Worm (Caenorhabditis elegans) whole organism, mixed stage, embryonic: ENCODE data around the gene sur-5.

ENCODE experiments used
- M03D4.4 ChIP-seq: sonication (generic microtip); optimal IDR thresholded peaks from 2 replicates; lab custom pipeline; 2017; ENCODE audit warnings: mild to moderate bottlenecking, missing genetic modification characterization, missing compliant biosample characterization
- bed-3 ChIP-seq: fragments of 200-800 bp; sonication (Bioruptor generic); optimal IDR thresholded peaks from 3 replicates; lab custom pipeline; 2018; ENCODE audit warnings: mild to moderate bottlenecking, missing genetic modification characterization, moderate library complexity, missing compliant biosample characterization
- blmp-1 ChIP-seq: fragments of 150-350 bp; optimal IDR thresholded peaks from 2 replicates; lab custom pipeline; 2014; ENCODE audit warnings: missing biosample characterization, missing genetic modification characterization
- ceh-39 ChIP-seq: fragments of 150-350 bp; optimal IDR thresholded peaks from 2 replicates; lab custom pipeline; 2014; ENCODE audit warnings: missing biosample characterization, missing genetic modification characterization
- ceh-43 ChIP-seq: fragments of 200-800 bp; sonication (Bioruptor generic); optimal IDR thresholded peaks from 2 replicates; lab custom pipeline; 2018; ENCODE audit warnings: mild to moderate bottlenecking, missing genetic modification characterization, moderate library complexity, missing compliant biosample characterization
- ceh-83 ChIP-seq: fragments of 200-800 bp; sonication (Bioruptor generic); optimal IDR thresholded peaks from 2 replicates; lab custom pipeline; 2018; ENCODE audit warnings: mild to moderate bottlenecking, missing genetic modification characterization, missing compliant biosample characterization
- ces-1 ChIP-seq: fragments of 150-350 bp; optimal IDR thresholded peaks from 2 replicates; lab custom pipeline; 2014; ENCODE audit warnings: missing biosample characterization, missing genetic modification reagents, missing genetic modification characterization
- cnd-1 ChIP-seq: fragments of 200-800 bp; sonication (Bioruptor generic); optimal IDR thresholded peaks from 2 replicates; lab custom pipeline; 2018; ENCODE audit warnings: mild to moderate bottlenecking, missing genetic modification characterization, missing compliant biosample characterization
- elt-1 ChIP-seq: sonication (generic microtip); optimal IDR thresholded peaks from 2 replicates; lab custom pipeline; 2017; ENCODE audit warnings: missing genetic modification characterization, mild to moderate bottlenecking, missing compliant biosample characterization, antibody characterized with exemption, moderate library complexity, borderline replicate concordance; ENCODE audit not compliant: insufficient read depth
- elt-3 ChIP-seq: fragments of 150-350 bp; optimal IDR thresholded peaks from 2 replicates; lab custom pipeline; 2014; ENCODE audit warnings: missing biosample characterization, missing genetic modification characterization
- ham-2 ChIP-seq: fragments of 200-800 bp; sonication (Bioruptor generic); optimal IDR thresholded peaks from 2 replicates; lab custom pipeline; 2018; ENCODE audit warnings: mild to moderate bottlenecking, missing genetic modification characterization, missing compliant biosample characterization
- hlh-1 ChIP-seq: fragments of 150-350 bp; optimal IDR thresholded peaks from 2 replicates; lab custom pipeline; 2014; ENCODE audit warnings: missing biosample characterization, missing genetic modification reagents, missing genetic modification characterization
- lin-13 ChIP-seq: fragments of 150-350 bp; optimal IDR thresholded peaks from 2 replicates; lab custom pipeline; 2014; ENCODE audit warnings: missing biosample characterization, missing genetic modification characterization
- lin-32 ChIP-seq: fragments of 200-800 bp; sonication (Bioruptor generic); optimal IDR thresholded peaks from 2 replicates; lab custom pipeline; 2018; ENCODE audit warnings: mild to moderate bottlenecking, missing genetic modification characterization, missing compliant biosample characterization
- lsy-2 ChIP-seq: fragments of 150-350 bp; optimal IDR thresholded peaks from 2 replicates; lab custom pipeline; 2014; ENCODE audit warnings: missing biosample characterization, missing genetic modification characterization
- mab-5 ChIP-seq: fragments of 150-350 bp; optimal IDR thresholded peaks from 2 replicates; lab custom pipeline; 2014; ENCODE audit warnings: missing biosample characterization, missing genetic modification characterization
- mep-1 ChIP-seq: fragments of 150-350 bp; optimal IDR thresholded peaks from 2 replicates; lab custom pipeline; 2017; ENCODE audit warnings: missing biosample characterization, missing genetic modification reagents, missing genetic modification characterization, inconsistent platforms
- mls-2 ChIP-seq: sonication (generic microtip); optimal IDR thresholded peaks from 2 replicates; lab custom pipeline; 2016; ENCODE audit warnings: mild to moderate bottlenecking, missing genetic modification characterization, moderate library complexity, missing compliant biosample characterization
- nhr-12 ChIP-seq: fragments of 150-350 bp; optimal IDR thresholded peaks from 2 replicates; lab custom pipeline; 2014; ENCODE audit warnings: missing biosample characterization, missing genetic modification characterization
- nhr-2 ChIP-seq: fragments of 150-350 bp; optimal IDR thresholded peaks from 2 replicates; lab custom pipeline; 2014; ENCODE audit warnings: missing biosample characterization, missing genetic modification characterization
- nhr-237 ChIP-seq: fragments of 150-350 bp; optimal IDR thresholded peaks from 2 replicates; lab custom pipeline; 2014; ENCODE audit warnings: missing biosample characterization, missing genetic modification characterization
- nhr-28 ChIP-seq: fragments of 150-350 bp; optimal IDR thresholded peaks from 2 replicates; lab custom pipeline; 2014; ENCODE audit warnings: missing biosample characterization, missing genetic modification characterization
- nhr-76 ChIP-seq: sonication (generic microtip); optimal IDR thresholded peaks from 2 replicates; lab custom pipeline; 2017; ENCODE audit warnings: missing biosample characterization, missing genetic modification characterization
- pha-4 ChIP-seq: fragments of 150-350 bp; optimal IDR thresholded peaks from 2 replicates; lab custom pipeline; 2018; ENCODE audit warnings: missing biosample characterization, missing genetic modification reagents, missing genetic modification characterization
- sem-2 ChIP-seq: fragments of 200-800 bp; sonication (Bioruptor generic); optimal IDR thresholded peaks from 2 replicates; lab custom pipeline; 2018; ENCODE audit warnings: mild to moderate bottlenecking, missing genetic modification characterization, missing compliant biosample characterization
- snpc-4 ChIP-seq: fragments of 150-350 bp; optimal IDR thresholded peaks from 2 replicates; lab custom pipeline; 2014; ENCODE audit warnings: missing biosample characterization, missing genetic modification characterization
- sptf-1 ChIP-seq: sonication (generic microtip); optimal IDR thresholded peaks from 2 replicates; lab custom pipeline; 2017; ENCODE audit warnings: mild to moderate bottlenecking, missing genetic modification characterization, moderate library complexity, missing compliant biosample characterization
- tbx-8 ChIP-seq: fragments of 200-800 bp; sonication (Bioruptor generic); optimal IDR thresholded peaks from 2 replicates; lab custom pipeline; 2018; ENCODE audit warnings: mild to moderate bottlenecking, missing genetic modification characterization, moderate library complexity, missing compliant biosample characterization
- unc-120 ChIP-seq: sonication (generic microtip); optimal IDR thresholded peaks from 2 replicates; lab custom pipeline; 2017; ENCODE audit warnings: missing genetic modification characterization, missing compliant biosample characterization; ENCODE audit not compliant: poor library complexity, severe bottlenecking
- unc-39 ChIP-seq: fragments of 150-350 bp; optimal IDR thresholded peaks from 2 replicates; lab custom pipeline; 2014; ENCODE audit warnings: missing biosample characterization, missing genetic modification characterization
- unc-62 ChIP-seq: fragments of 150-350 bp; optimal IDR thresholded peaks from 2 replicates; lab custom pipeline; 2014; ENCODE audit warnings: missing biosample characterization, missing genetic modification reagents, missing genetic modification characterization
- zip-8 ChIP-seq: fragments of 150-350 bp; optimal IDR thresholded peaks from 2 replicates; lab custom pipeline; 2014; ENCODE audit warnings: missing biosample characterization, missing genetic modification characterization
- ztf-11 ChIP-seq: fragments of 150-350 bp; optimal IDR thresholded peaks from 2 replicates; lab custom pipeline; 2014; ENCODE audit warnings: missing biosample characterization, missing genetic modification characterization

The sur-5 gene

DNA sequence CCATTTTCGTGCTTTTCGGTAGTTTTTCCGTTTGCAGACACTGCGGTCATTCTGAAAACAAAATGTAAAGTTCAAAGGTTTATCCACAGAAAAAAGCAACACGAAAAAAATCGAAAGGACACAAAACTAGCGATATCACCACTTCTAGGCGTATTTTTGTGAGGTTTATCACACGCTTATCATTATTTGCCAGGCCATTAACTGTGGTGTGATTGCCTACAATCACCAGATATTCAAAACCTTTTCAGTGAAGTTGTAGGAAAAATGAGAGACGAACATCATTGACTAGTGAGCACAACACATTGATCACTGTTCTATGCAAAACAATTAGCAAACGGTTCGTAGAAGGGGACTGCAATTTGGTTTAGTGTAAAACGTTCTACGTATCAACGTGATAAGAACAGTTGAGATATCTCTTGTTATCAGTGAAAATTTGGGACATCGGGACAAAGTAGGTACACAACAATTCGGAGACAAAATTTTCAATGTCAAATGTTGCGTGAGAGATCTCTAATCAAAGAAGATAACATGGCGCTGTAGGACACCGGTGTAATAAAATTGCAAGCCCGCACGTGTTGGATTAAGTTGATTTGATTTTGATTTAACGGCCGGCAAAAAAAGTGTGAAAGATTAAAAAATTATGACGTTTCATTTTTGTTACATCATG lies at the start of gene sur-5:
Gene sur-5, minus strand, starts transcription at position 51 of the 667 bp plus-strand sequence.
- no peak for TF ChIP-seq nhr-28 (tag; lab: Kevin White, UChicago)
- TF ChIP-seq pha-4 (tag; lab: Kevin White, UChicago): no peak
- peak; percentile 52 for TF ChIP-seq elt-3
- peak; percentile 45 for TF ChIP-seq hlh-1 (tag; lab: Kevin White, UChicago)
- TF ChIP-seq cnd-1 (tag; lab: Kevin White, UChicago): no peak
- no peak for TF ChIP-seq mab-5 (tag; lab: Kevin White, UChicago)
- no peak for TF ChIP-seq lin-13 (tag; lab: Kevin White, UChicago)
- no peak for TF ChIP-seq nhr-237 (tag; lab: Kevin White, UChicago)
- no peak for TF ChIP-seq ceh-43
- TF ChIP-seq unc-62 (GFP tag; lab: Kevin White, UChicago): no peak
- TF ChIP-seq elt-1 (tag; lab: Kevin White, UChicago): peak; percentile 59

DNA sequence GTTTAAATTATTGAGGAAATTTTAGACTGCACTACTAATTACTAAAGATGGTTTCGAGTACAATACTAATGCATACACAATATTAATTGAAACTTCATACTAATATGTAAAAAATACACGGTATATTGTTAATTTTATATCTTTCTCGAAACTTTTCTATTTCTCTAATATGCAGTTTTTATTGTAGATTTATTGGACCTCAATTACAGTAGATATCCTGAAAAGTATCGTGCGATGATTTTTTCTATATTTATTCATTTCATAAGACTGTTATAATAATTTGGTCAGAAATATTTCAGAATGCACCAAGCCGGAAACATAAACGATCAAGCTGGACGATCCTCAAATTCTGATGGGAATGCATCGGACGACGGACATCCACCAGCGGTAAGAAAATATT lies 38.4 kb upstream of the sur-5 start, which contains the start of gene C07D8.5:
Gene C07D8.5, plus strand, starts transcription at position 301 of the 400 bp plus-strand sequence.
- TF ChIP-seq cnd-1 (tag; lab: Kevin White, UChicago): no peak
- no peak for TF ChIP-seq ceh-43
- no peak for TF ChIP-seq ces-1 (GFP tag; lab: Kevin White, UChicago)
- no peak for TF ChIP-seq mls-2 (tag; lab: Kevin White, UChicago)
- TF ChIP-seq snpc-4: no peak
- TF ChIP-seq ztf-11 (tag; lab: Kevin White, UChicago): no peak
- TF ChIP-seq ceh-39 (tag; lab: Kevin White, UChicago): no peak
- no peak for TF ChIP-seq lin-13 (tag; lab: Kevin White, UChicago)
- TF ChIP-seq pha-4 (tag; lab: Kevin White, UChicago): no peak
- TF ChIP-seq lsy-2 (tag; lab: Kevin White, UChicago): no peak
- no peak for TF ChIP-seq sem-2 (GFP tag; lab: Kevin White, UChicago)
- TF ChIP-seq nhr-12 (tag; lab: Kevin White, UChicago): no peak
- TF ChIP-seq, all 35 proteins: peak for 0

DNA sequence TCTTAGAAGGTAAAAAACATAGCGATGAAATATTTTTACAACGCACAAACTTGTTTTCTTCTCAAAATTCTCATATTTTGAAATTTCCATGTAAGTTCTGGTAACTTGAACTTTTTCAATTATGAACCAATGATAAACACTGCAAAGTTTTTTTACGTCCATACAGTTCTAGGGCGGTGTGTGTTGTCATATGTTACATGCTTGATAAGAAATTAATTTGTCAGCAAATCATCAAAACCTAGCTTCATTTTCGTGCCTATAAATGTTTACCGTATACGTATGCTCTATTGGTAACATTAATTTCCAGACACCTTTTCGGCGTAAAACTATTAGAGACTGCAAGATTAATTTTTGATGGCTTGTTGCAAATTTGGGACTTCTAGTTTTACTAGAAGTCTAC lies 37.8 kb upstream of the sur-5 start:
- TF ChIP-seq hlh-1 (tag; lab: Kevin White, UChicago): no peak
- no peak for TF ChIP-seq ceh-39 (tag; lab: Kevin White, UChicago)
- no peak for TF ChIP-seq nhr-237 (tag; lab: Kevin White, UChicago)
- no peak for TF ChIP-seq ham-2 (GFP tag; lab: Kevin White, UChicago)

DNA sequence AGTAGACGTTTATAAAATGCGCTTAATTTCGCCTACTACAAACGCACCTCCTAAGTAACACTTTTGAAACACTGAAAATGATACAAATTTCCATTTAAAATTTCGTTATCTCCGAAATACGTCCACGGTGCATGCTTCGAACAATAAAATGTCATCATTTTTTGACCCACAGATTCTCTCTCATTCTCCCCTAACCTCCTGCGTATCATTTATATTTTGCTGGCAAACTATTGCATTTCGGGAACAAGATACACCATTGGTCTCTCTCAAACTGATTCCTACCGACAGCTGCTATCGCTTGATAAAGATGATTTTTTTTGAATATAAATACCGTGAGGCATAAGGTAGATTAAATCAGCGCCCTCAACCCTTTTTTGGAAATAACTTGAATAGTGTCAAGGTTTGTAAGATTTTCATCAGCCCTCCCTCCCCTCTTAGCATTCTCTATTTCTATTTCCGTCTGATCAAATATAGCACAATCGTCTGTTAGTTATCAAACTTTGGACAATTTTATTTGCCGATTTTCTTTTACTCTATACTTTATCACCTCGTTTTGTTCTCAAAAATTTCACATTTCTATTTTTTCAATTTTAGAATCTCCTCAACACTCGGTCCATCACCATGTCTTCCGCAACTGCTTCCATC lies 35.7 kb upstream of the sur-5 start, which contains the start of gene C07D8.6:
Gene C07D8.6, plus strand, starts transcription at position 595 of the 645 bp plus-strand sequence.
- peak; percentile 62 for TF ChIP-seq hlh-1 (tag; lab: Kevin White, UChicago)
- no peak for TF ChIP-seq ceh-43
- peak; percentile 24 for TF ChIP-seq unc-62 (GFP tag; lab: Kevin White, UChicago)
- TF ChIP-seq unc-120 (tag; lab: Kevin White, UChicago): peak; percentile 1
- no peak for TF ChIP-seq lin-32
- no peak for TF ChIP-seq cnd-1 (tag; lab: Kevin White, UChicago)

DNA sequence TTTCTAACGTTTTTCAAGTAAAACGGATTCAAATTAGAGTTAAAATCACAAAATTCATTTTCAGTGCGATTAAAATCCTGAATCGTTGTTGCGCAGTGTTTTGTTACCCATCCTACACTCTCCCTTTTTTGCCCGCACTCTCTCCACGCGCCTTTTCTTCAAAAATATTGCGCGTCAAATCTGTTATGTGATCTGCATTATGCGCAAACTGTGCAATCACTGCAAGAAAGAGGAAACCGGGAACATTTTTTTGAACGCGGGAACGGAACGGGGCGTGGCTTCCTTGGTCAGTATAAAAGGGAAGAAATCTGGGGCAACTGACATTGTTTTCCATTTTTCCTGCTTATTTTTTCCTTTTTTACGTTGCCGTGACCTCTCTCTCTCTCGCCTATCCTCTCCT lies 35.0 kb upstream of the sur-5 start:
- TF ChIP-seq unc-62 (GFP tag; lab: Kevin White, UChicago) (no peak), nhr-28 (tag; lab: Kevin White, UChicago) (no peak), zip-8 (tag; lab: Kevin White, UChicago) (peak; percentile 4), snpc-4 (no peak), bed-3 (no peak)

DNA sequence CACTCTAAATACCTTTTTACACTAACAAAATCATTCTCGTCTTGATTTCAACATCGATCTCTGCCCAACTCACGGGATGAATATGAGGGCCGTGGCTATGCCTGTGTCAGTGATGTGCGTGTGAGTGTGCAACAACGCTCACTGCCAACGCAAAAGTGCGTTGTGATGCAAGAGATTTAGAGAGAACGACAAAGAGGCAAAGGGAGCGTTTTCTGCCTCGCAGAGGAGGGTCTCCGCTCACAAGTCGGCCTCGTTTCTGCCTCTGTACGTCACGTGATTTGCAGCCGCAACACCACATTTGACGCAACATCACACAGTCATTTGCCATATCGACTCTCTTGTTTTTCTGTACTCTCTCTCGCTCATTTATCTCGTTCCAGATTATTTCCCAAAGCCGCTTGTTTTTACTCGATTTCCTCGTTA lies 28.9 kb upstream of the sur-5 start, which contains the start of gene epg-7:
Gene epg-7, plus strand, starts transcription at position 413 of the 423 bp plus-strand sequence.
- TF ChIP-seq cnd-1 (tag; lab: Kevin White, UChicago) (peak; percentile 66), elt-3 (no peak), mab-5 (tag; lab: Kevin White, UChicago) (no peak), sem-2 (GFP tag; lab: Kevin White, UChicago) (no peak), ceh-43 (no peak), nhr-237 (tag; lab: Kevin White, UChicago) (peak; percentile 77), nhr-2 (tag; lab: Kevin White, UChicago) (peak; percentile 49), ztf-11 (tag; lab: Kevin White, UChicago) (peak; percentile 36), unc-62 (GFP tag; lab: Kevin White, UChicago) (peak; percentile 74), hlh-1 (tag; lab: Kevin White, UChicago) (peak; percentile 82), ceh-39 (tag; lab: Kevin White, UChicago) (peak; percentile 78), mep-1 (tag; lab: Kevin White, UChicago) (peak; percentile 84), nhr-28 (tag; lab: Kevin White, UChicago) (no peak), bed-3 (no peak), ceh-83 (GFP tag; lab: Kevin White, UChicago) (no peak), nhr-76 (tag; lab: Kevin White, UChicago) (no peak), unc-39 (tag; lab: Kevin White, UChicago) (no peak), pha-4 (tag; lab: Kevin White, UChicago) (peak; percentile 90), ham-2 (GFP tag; lab: Kevin White, UChicago) (peak; percentile 61), M03D4.4 (tag; lab: Kevin White, UChicago) (no peak), lsy-2 (tag; lab: Kevin White, UChicago) (peak; percentile 68), tbx-8 (GFP tag; lab: Kevin White, UChicago) (no peak), snpc-4 (no peak), lin-32 (peak; percentile 35), nhr-12 (tag; lab: Kevin White, UChicago) (no peak), mls-2 (tag; lab: Kevin White, UChicago) (peak; percentile 64), sptf-1 (tag; lab: Kevin White, UChicago) (peak; percentile 28), blmp-1 (no peak)
